Worm (Caenorhabditis elegans): ENCODE measurements around the gene F43C11.7.

DNA sequence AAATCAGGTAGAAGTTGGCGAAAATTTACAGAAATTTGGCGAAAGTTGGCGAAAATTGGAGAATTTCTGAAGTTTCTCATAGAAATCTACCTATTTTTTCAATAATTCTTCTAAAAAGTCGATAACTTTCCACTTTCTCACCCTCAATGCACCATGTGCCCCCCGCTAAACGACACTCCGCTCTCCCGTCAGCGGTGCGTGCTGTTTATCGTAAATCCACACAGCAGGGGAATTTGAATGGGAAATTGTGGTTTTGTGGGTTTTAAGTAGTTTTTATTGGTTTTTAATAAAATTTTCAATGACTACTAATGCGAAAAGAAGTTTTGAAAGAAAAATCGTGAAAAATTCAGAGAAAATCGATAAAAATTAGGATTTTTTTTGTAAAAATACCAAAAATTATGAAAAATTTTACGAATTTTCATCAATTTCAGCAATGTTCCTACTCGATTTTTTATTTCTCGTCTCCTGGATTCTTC lies 6.3 kb downstream of the F43C11.7 start, which contains the start of gene F43C11.6:
- TF ChIP-seq cog-1 (tag; optimal IDR thresholded peaks at IDR 0.05): no peak
- TF ChIP-seq ztf-23 (GFP tag; IDR thresholded peaks at IDR 0.05): no peak
- no peak for TF ChIP-seq ref-1 (GFP tag; conservative IDR thresholded peaks at IDR 0.05)
